Fruit fly (Drosophila melanogaster) whole organism, embryonic: ENCODE data around the gene CG32686.

Source experiments
- Bgb ChIP-seq: fragments of 200-800 bp; sonication (Bioruptor generic); IDR thresholded peaks from 2 replicates; pipeline ENCODE4 v1.3.6; 2022; ENCODE audit warnings: missing biosample characterization, missing genetic modification characterization; ENCODE audit not compliant: partially characterized antibody
- Blimp-1 ChIP-seq: fragments of 200-800 bp; sonication (Bioruptor generic); optimal IDR thresholded peaks from 3 replicates; lab custom pipeline; 2018; ENCODE audit warnings: missing biosample characterization, missing genetic modification characterization, mild to moderate bottlenecking, moderate library complexity, missing genetic modification reagents
- CG12236 ChIP-seq: fragments of 200-800 bp; sonication (Bioruptor generic); optimal IDR thresholded peaks from 2 replicates; lab custom pipeline; 2016; ENCODE audit warnings: missing biosample characterization, missing genetic modification characterization
- CG14860 ChIP-seq: fragments of 200-800 bp; sonication (Bioruptor generic); IDR thresholded peaks from 3 replicates; pipeline ENCODE4 v1.3.6; 2022; ENCODE audit warnings: missing biosample characterization, missing genetic modification characterization; ENCODE audit not compliant: partially characterized antibody
- CG15696 ChIP-seq: fragments of 200-800 bp; sonication (Bioruptor generic); optimal IDR thresholded peaks from 2 replicates; lab custom pipeline; 2019; ENCODE audit warnings: missing biosample characterization, mild to moderate bottlenecking, missing genetic modification characterization, moderate library complexity
- CG1647 ChIP-seq: fragments of 200-800 bp; sonication (Bioruptor generic); optimal IDR thresholded peaks from 3 replicates; lab custom pipeline; 2016; ENCODE audit warnings: missing biosample characterization, missing genetic modification characterization
- CG16779 ChIP-seq: fragments of 200-800 bp; sonication (Bioruptor generic); IDR thresholded peaks from 2 replicates; pipeline ENCODE4 v1.3.6; 2022; ENCODE audit warnings: missing biosample characterization, missing genetic modification characterization
- CG17829 ChIP-seq: fragments of 200-800 bp; optimal IDR thresholded peaks from 2 replicates; lab custom pipeline; 2019; ENCODE audit warnings: missing biosample characterization, mild to moderate bottlenecking, missing genetic modification characterization, moderate library complexity
- CG2199 ChIP-seq: fragments of 200-800 bp; sonication (Bioruptor generic); IDR thresholded peaks from 3 replicates; pipeline ENCODE4 v1.3.6; 2022; ENCODE audit warnings: missing biosample characterization, missing genetic modification characterization
- CG2678 ChIP-seq: fragments of 200-800 bp; sonication (Bioruptor generic); optimal IDR thresholded peaks from 3 replicates; lab custom pipeline; 2019; ENCODE audit warnings: missing biosample characterization, mild to moderate bottlenecking, missing genetic modification characterization, moderate library complexity
- CG3163 ChIP-seq: fragments of 200-800 bp; sonication (Bioruptor generic); optimal IDR thresholded peaks from 3 replicates; lab custom pipeline; 2016; ENCODE audit warnings: missing biosample characterization, missing genetic modification characterization
- CG32532 ChIP-seq: fragments of 200-800 bp; sonication (Bioruptor generic); IDR thresholded peaks from 2 replicates; pipeline ENCODE4 v1.3.6; 2022; ENCODE audit warnings: missing biosample characterization, missing genetic modification characterization
- CG33213 ChIP-seq: fragments of 200-800 bp; sonication (Bioruptor generic); optimal IDR thresholded peaks from 3 replicates; lab custom pipeline; 2016; ENCODE audit warnings: missing biosample characterization, missing genetic modification characterization
- CG3726 ChIP-seq: fragments of 200-800 bp; sonication (Bioruptor generic); IDR thresholded peaks from 3 replicates; pipeline ENCODE4, ENCODE4 v1.3.6; 2022; ENCODE audit warnings: missing biosample characterization, missing genetic modification characterization
- CG4424 ChIP-seq: fragments of 200-800 bp; sonication (Bioruptor generic); optimal IDR thresholded peaks from 3 replicates; lab custom pipeline; 2016; ENCODE audit warnings: missing biosample characterization, missing genetic modification characterization
- CG8359 ChIP-seq: fragments of 200-800 bp; sonication (Bioruptor generic); optimal IDR thresholded peaks from 2 replicates; lab custom pipeline; 2017; ENCODE audit warnings: missing biosample characterization, mild to moderate bottlenecking, missing genetic modification characterization, borderline replicate concordance
- CG8924 ChIP-seq: fragments of 200-800 bp; optimal IDR thresholded peaks from 3 replicates; lab custom pipeline; 2019; ENCODE audit warnings: missing biosample characterization, mild to moderate bottlenecking, missing genetic modification characterization, moderate library complexity
- Camta ChIP-seq: fragments of 200-800 bp; sonication (Bioruptor generic); optimal IDR thresholded peaks from 2 replicates; lab custom pipeline; 2016; ENCODE audit warnings: missing biosample characterization, missing genetic modification characterization
- Deaf1 ChIP-seq: fragments of 200-800 bp; optimal IDR thresholded peaks from 3 replicates; lab custom pipeline; 2019; ENCODE audit warnings: missing biosample characterization, mild to moderate bottlenecking, missing genetic modification characterization, moderate library complexity
- Ets97D ChIP-seq: fragments of 200-800 bp; sonication (Bioruptor generic); optimal IDR thresholded peaks from 3 replicates; lab custom pipeline; 2016; ENCODE audit warnings: missing biosample characterization, missing genetic modification characterization
- Gug ChIP-seq: fragments of 200-800 bp; sonication (Bioruptor generic); IDR thresholded peaks from 4 replicates; pipeline ENCODE4 v1.3.6; 2022; ENCODE audit warnings: missing biosample characterization, missing genetic modification characterization
- HLH3B ChIP-seq: fragments of 200-800 bp; sonication (Bioruptor generic); IDR thresholded peaks from 2 replicates; pipeline ENCODE4 v1.3.6; 2022; ENCODE audit warnings: missing biosample characterization, missing genetic modification characterization
- Hr3 ChIP-seq: fragments of 200-800 bp; sonication (Bioruptor generic); optimal IDR thresholded peaks from 3 replicates; lab custom pipeline; 2016; ENCODE audit warnings: missing biosample characterization, missing genetic modification characterization
- Hr51 ChIP-seq, 2 experiments: fragments of 200-800 bp; sonication (Bioruptor generic); optimal IDR thresholded peaks; 2 replicates in 1 of 2; 3 replicates in 1 of 2; lab custom pipeline; 2016 to 2018; ENCODE audit warnings: missing biosample characterization in 2 of 2, missing genetic modification characterization in 2 of 2, mild to moderate bottlenecking in 1 of 2, moderate library complexity in 1 of 2
- Hsf ChIP-seq: fragments of 200-800 bp; sonication (Bioruptor generic); optimal IDR thresholded peaks from 3 replicates; lab custom pipeline; 2016; ENCODE audit warnings: missing biosample characterization, missing genetic modification characterization
- Mad ChIP-seq: fragments of 200-800 bp; sonication (Bioruptor generic); optimal IDR thresholded peaks from 2 replicates; lab custom pipeline; 2016; ENCODE audit warnings: missing biosample characterization, missing genetic modification characterization
- Med ChIP-seq: fragments of 200-800 bp; sonication (Bioruptor generic); peaks from one replicate; lab custom pipeline; 2016; ENCODE audit warnings: missing biosample characterization, missing genetic modification characterization, mild to moderate bottlenecking, inconsistent platforms, moderate library complexity
- NC2β ChIP-seq: fragments of 200-800 bp; sonication (Bioruptor generic); optimal IDR thresholded peaks from 2 replicates; lab custom pipeline; 2016; ENCODE audit warnings: missing biosample characterization, missing genetic modification characterization
- Pdp1 ChIP-seq, 2 experiments: fragments of 200-800 bp; sonication (Bioruptor generic); optimal IDR thresholded peaks; 3 replicates each; lab custom pipeline; 2016; ENCODE audit warnings: missing biosample characterization in 2 of 2, missing genetic modification characterization in 2 of 2, mild to moderate bottlenecking in 1 of 2, moderate library complexity in 1 of 2
- Sox102F ChIP-seq: fragments of 200-800 bp; sonication (Bioruptor generic); optimal IDR thresholded peaks from 2 replicates; lab custom pipeline; 2018; ENCODE audit warnings: missing biosample characterization, mild to moderate bottlenecking, missing genetic modification characterization, moderate library complexity
- Trl ChIP-seq, 3 experiments: fragments of >200 bp in 2 of 3; fragments of 200-800 bp in 1 of 3; sonication (Bioruptor generic) in 1 of 3; optimal IDR thresholded peaks; 2 replicates in 1 of 3; 3 replicates in 2 of 3; lab custom pipeline; 2016 to 2017; ENCODE audit warnings: missing biosample characterization in 1 of 3, missing genetic modification characterization in 1 of 3
- chn ChIP-seq: fragments of 200-800 bp; sonication (Bioruptor generic); optimal IDR thresholded peaks from 2 replicates; lab custom pipeline; 2016; ENCODE audit warnings: missing biosample characterization, missing genetic modification characterization
- ci ChIP-seq: fragments of 200-800 bp; sonication (Bioruptor generic); IDR thresholded peaks from 3 replicates; pipeline ENCODE4 v1.3.6; 2022; ENCODE audit warnings: missing biosample characterization, missing genetic modification characterization
- esg ChIP-seq: fragments of 200-800 bp; sonication (Bioruptor generic); conservative IDR thresholded peaks from 2 replicates; pipeline ENCODE4 v1.3.6; 2022; ENCODE audit warnings: missing biosample characterization, missing genetic modification characterization
- ewg ChIP-seq: fragments of 200-800 bp; sonication (Bioruptor generic); optimal IDR thresholded peaks from 3 replicates; lab custom pipeline; 2017; ENCODE audit warnings: mild to moderate bottlenecking, missing biosample characterization, missing genetic modification reagents, missing genetic modification characterization
- grau ChIP-seq: fragments of 200-800 bp; optimal IDR thresholded peaks from 3 replicates; lab custom pipeline; 2019; ENCODE audit warnings: missing biosample characterization, mild to moderate bottlenecking, missing genetic modification characterization, moderate library complexity
- otp ChIP-seq: fragments of 200-800 bp; sonication (Bioruptor generic); IDR thresholded peaks from 3 replicates; pipeline ENCODE4, ENCODE4 v1.3.6; 2022; ENCODE audit warnings: missing biosample characterization, missing genetic modification characterization
- prd ChIP-seq, 3 experiments: fragments of >200 bp in 2 of 3; fragments of 200-800 bp in 1 of 3; sonication (Bioruptor generic) in 1 of 3; optimal IDR thresholded peaks in 2 of 3; IDR thresholded peaks in 1 of 3; 2 replicates in 2 of 3; 3 replicates in 1 of 3; pipeline versions ENCODE4 v1.3.6 to Lab custom; 2017 to 2022; ENCODE audit warnings: missing biosample characterization in 1 of 3, missing genetic modification characterization in 1 of 3
- sd ChIP-seq: fragments of 200-800 bp; sonication (Bioruptor generic); optimal IDR thresholded peaks from 3 replicates; lab custom pipeline; 2018; ENCODE audit warnings: missing biosample characterization, mild to moderate bottlenecking, missing genetic modification characterization, moderate library complexity
- sens ChIP-seq: fragments of 200-800 bp; sonication (Bioruptor generic); peaks from one replicate; lab custom pipeline; 2016; ENCODE audit warnings: missing biosample characterization, missing genetic modification characterization
- slp2 ChIP-seq: fragments of 200-800 bp; sonication (Bioruptor generic); optimal IDR thresholded peaks from 2 replicates; lab custom pipeline; 2016; ENCODE audit warnings: missing biosample characterization, missing genetic modification characterization
- sr ChIP-seq: fragments of 200-800 bp; sonication (Bioruptor generic); IDR thresholded peaks from 3 replicates; pipeline ENCODE4 v1.3.6; 2022; ENCODE audit warnings: missing biosample characterization, missing genetic modification characterization
- unc-4 ChIP-seq: fragments of 200-800 bp; sonication (Bioruptor generic); IDR thresholded peaks from 2 replicates; pipeline ENCODE4 v1.3.6; 2022; ENCODE audit warnings: missing biosample characterization, missing genetic modification characterization; ENCODE audit not compliant: partially characterized antibody
- yki ChIP-seq: fragments of >200 bp; optimal IDR thresholded peaks from 3 replicates; lab custom pipeline; 2018
- zen ChIP-seq: fragments of 200-800 bp; sonication (Bioruptor generic); optimal IDR thresholded peaks from 3 replicates; lab custom pipeline; 2018; ENCODE audit warnings: missing biosample characterization, mild to moderate bottlenecking, missing genetic modification characterization, moderate library complexity

Gene CG32686

dm6 chrX:10347979-10348692 is 27.0 kb downstream of the CG32686 start (continued):
- TF ChIP-seq prd (optimal IDR thresholded peaks at IDR 0.05; lab: Kevin White, UChicago) = no peak
- peak; percentile 26; the same call in 1 of the 3 replicates for TF ChIP-seq prd (GFP tag; IDR thresholded peaks at IDR 0.05; lab: Robert Waterston, UW)
- no peak for TF ChIP-seq Mad (GFP tag; lab: Kevin White, UChicago)
- TF ChIP-seq Hr51 (GFP tag; optimal IDR thresholded peaks at IDR 0.05; lab: Kevin White, UChicago) = peak in 1 of 2 experiments; percentile 21
- peak; percentile 0 for TF ChIP-seq CG33213 (GFP tag; lab: Kevin White, UChicago)
- no peak for TF ChIP-seq CG17829 (tag; lab: Kevin White, UChicago)
- TF ChIP-seq CG3726 (GFP tag; lab: Robert Waterston, UW) = no peak
- TF ChIP-seq CG12236 (GFP tag; lab: Kevin White, UChicago) = no peak
- TF ChIP-seq ci (GFP tag; lab: Robert Waterston, UW) = no peak
- peak; percentile 14 for TF ChIP-seq CG15696 (tag; lab: Kevin White, UChicago)
- TF ChIP-seq CG8359 (GFP tag; lab: Kevin White, UChicago) = no peak
- TF ChIP-seq grau (tag; lab: Kevin White, UChicago) = no peak
- TF ChIP-seq sr = no peak
- TF ChIP-seq CG16779 = 0 out of 2 replicates have a peak, but pooled peaks have one; percentile 20
- no peak for TF ChIP-seq Hsf (GFP tag; lab: Kevin White, UChicago)
- 0 out of 3 replicates have a peak, but pooled peaks have one; percentile 50 for TF ChIP-seq CG2199 (GFP tag; lab: Robert Waterston, UW)
- no peak for TF ChIP-seq CG1647 (GFP tag; lab: Kevin White, UChicago)
- TF ChIP-seq esg (GFP tag; lab: Robert Waterston, UW) = no peak
- TF ChIP-seq chn = no peak
- TF ChIP-seq Gug (GFP tag; lab: Robert Waterston, UW) = 0 out of 4 replicates have a peak, but pooled peaks have one; percentile 15
- TF ChIP-seq CG32532 (GFP tag; lab: Robert Waterston, UW) = peak; percentile 13; the same call in 1 of the 2 replicates
- TF ChIP-seq HLH3B (GFP tag; lab: Robert Waterston, UW) = 0 out of 2 replicates have a peak, but pooled peaks have one; percentile 13
- TF ChIP-seq Ets97D (GFP tag; lab: Kevin White, UChicago) = no peak
- TF ChIP-seq CG8924 = no peak
- TF ChIP-seq Bgb = peak; percentile 43; the same call in 1 of the 2 replicates
- peak; percentile 4 for TF ChIP-seq Camta
- TF ChIP-seq Hr3 (GFP tag; lab: Kevin White, UChicago) = no peak
- 0 out of 3 replicates have a peak, but pooled peaks have one; percentile 18 for TF ChIP-seq otp
- TF ChIP-seq CG2678 (tag; lab: Kevin White, UChicago) = peak; percentile 14
- peak; percentile 52 for TF ChIP-seq sens (GFP tag; lab: Kevin White, UChicago)
- no peak for TF ChIP-seq slp2 (GFP tag; lab: Kevin White, UChicago)
- TF ChIP-seq, all 482 proteins: peak for 26

- TF ChIP-seq NC2β (GFP tag; lab: Kevin White, UChicago) = no peak
- TF ChIP-seq CG14860 (GFP tag; lab: Robert Waterston, UW) = no peak
- no peak for TF ChIP-seq yki (lab: Kevin White, UChicago)
- TF ChIP-seq CG4424 (GFP tag; lab: Kevin White, UChicago) = no peak
- TF ChIP-seq zen (tag; lab: Kevin White, UChicago) = no peak
Observed at dm6 chrX:10340492-10340891, 34.6 kb downstream of the CG32686 start.

- TF ChIP-seq CG32532 (GFP tag; lab: Robert Waterston, UW) = peak; percentile 13; the same call in 1 of the 2 replicates
- no peak for TF ChIP-seq Sox102F
- peak; percentile 60 for TF ChIP-seq CG3163 (GFP tag; lab: Kevin White, UChicago)
- peak; percentile 9 to 23 for TF ChIP-seq Trl (optimal IDR thresholded peaks at IDR 0.05; lab: Kevin White, UChicago)
- TF ChIP-seq Trl (GFP tag; optimal IDR thresholded peaks at IDR 0.05; lab: Kevin White, UChicago) = no peak
- peak; percentile 58 for TF ChIP-seq sd (tag; lab: Kevin White, UChicago)
- peak; percentile 23 for TF ChIP-seq Deaf1 (tag; lab: Kevin White, UChicago)
- TF ChIP-seq unc-4 = 0 out of 2 replicates have a peak, but pooled peaks have one; percentile 18
- no peak for TF ChIP-seq ewg (GFP tag; lab: Kevin White, UChicago)
- TF ChIP-seq Blimp-1 (GFP tag; lab: Kevin White, UChicago) = no peak
- TF ChIP-seq Med = peak; percentile 24
- TF ChIP-seq Pdp1 (GFP tag; optimal IDR thresholded peaks at IDR 0.05; lab: Kevin White, UChicago) = peak in 1 of 2 experiments; percentile 1
Observed at dm6 chrX:10333352-10333751, 41.8 kb downstream of the CG32686 start, which contains the start of gene CG43740. CG43740 (plus strand) TSS chrX:10333652.
